Worm (Caenorhabditis elegans): Measurements from ENCODE around the gene K02H11.9.

DNA sequence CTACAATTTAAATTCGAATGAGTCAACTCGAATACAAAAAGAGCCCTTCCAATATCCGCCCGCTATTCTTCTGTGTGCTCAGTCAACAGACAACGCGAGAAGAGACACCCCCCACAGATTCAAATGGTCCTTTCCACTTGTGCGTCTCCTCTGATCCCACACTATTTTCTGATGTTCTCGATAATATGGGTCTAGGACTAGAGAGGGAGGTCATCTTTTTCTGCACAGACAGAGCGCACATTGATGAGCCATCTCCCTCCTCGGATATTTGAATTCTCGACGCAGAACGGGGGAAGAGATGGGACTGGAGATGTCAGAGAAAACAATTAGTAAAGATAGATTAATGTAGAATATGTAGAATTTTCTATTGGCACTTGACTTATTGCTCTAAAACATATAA is 33.8 kb upstream of the K02H11.9 start:
- no peak for TF ChIP-seq him-1 (tag; optimal IDR thresholded peaks at IDR 0.05)
- no peak for TF ChIP-seq W03F9.2 (tag; optimal IDR thresholded peaks at IDR 0.05)
- TF ChIP-seq dao-5 (tag; optimal IDR thresholded peaks at IDR 0.05) = no peak

All from whole organism, L4/young adult.